Fruit fly (Drosophila melanogaster) whole organism, pupa: ENCODE data around the gene CG5854.

ENCODE experiments used
- CG10348 ChIP-seq: fragments of 200-800 bp; sonication (Bioruptor generic); IDR thresholded peaks from 2 replicates; pipeline ENCODE4 v1.3.6; 2022; ENCODE audit warnings: missing biosample characterization, missing genetic modification characterization
- CG12605 ChIP-seq: fragments of 200-800 bp; sonication (Bioruptor generic); IDR thresholded peaks from 2 replicates; pipeline ENCODE4 v1.3.6; 2022; ENCODE audit warnings: missing biosample characterization, missing genetic modification characterization
- CG13204 ChIP-seq: fragments of 200-800 bp; sonication (Bioruptor generic); optimal IDR thresholded peaks from 2 replicates; lab custom pipeline; 2018; ENCODE audit warnings: missing biosample characterization, mild to moderate bottlenecking, missing genetic modification characterization, moderate library complexity
- CG14655 ChIP-seq: fragments of 200-800 bp; sonication (Bioruptor generic); optimal IDR thresholded peaks from 3 replicates; lab custom pipeline; 2017; ENCODE audit warnings: mild to moderate bottlenecking, missing biosample characterization, missing genetic modification reagents, missing genetic modification characterization
- CG15710 ChIP-seq: fragments of 200-800 bp; sonication (Bioruptor generic); optimal IDR thresholded peaks from 2 replicates; lab custom pipeline; 2018; ENCODE audit warnings: missing biosample characterization, mild to moderate bottlenecking, missing genetic modification characterization, moderate library complexity
- CG17806 ChIP-seq: fragments of 200-800 bp; sonication (Bioruptor generic); optimal IDR thresholded peaks from 2 replicates; lab custom pipeline; 2018; ENCODE audit warnings: missing biosample characterization, mild to moderate bottlenecking, missing genetic modification characterization, moderate library complexity
- CG32121 ChIP-seq: fragments of 200-800 bp; sonication (Bioruptor generic); IDR thresholded peaks from 2 replicates; pipeline ENCODE4 v1.3.6; 2022; ENCODE audit warnings: missing biosample characterization, missing genetic modification characterization
- CG34367 ChIP-seq: fragments of 200-800 bp; sonication (Bioruptor generic); optimal IDR thresholded peaks from 2 replicates; lab custom pipeline; 2018; ENCODE audit warnings: missing biosample characterization, mild to moderate bottlenecking, missing genetic modification characterization
- CG4496 ChIP-seq: fragments of 200-800 bp; sonication (Bioruptor generic); IDR thresholded peaks from 3 replicates; pipeline ENCODE4 v1.3.6; 2022; ENCODE audit warnings: missing biosample characterization, missing genetic modification characterization
- CG8159 ChIP-seq: fragments of 200-800 bp; sonication (Bioruptor generic); optimal IDR thresholded peaks from 3 replicates; lab custom pipeline; 2018; ENCODE audit warnings: missing biosample characterization, mild to moderate bottlenecking, missing genetic modification characterization, moderate library complexity
- CG8301 ChIP-seq: fragments of 200-800 bp; sonication (Bioruptor generic); optimal IDR thresholded peaks from 2 replicates; lab custom pipeline; 2018; ENCODE audit warnings: missing biosample characterization, mild to moderate bottlenecking, missing genetic modification characterization
- CG9948 ChIP-seq: fragments of 200-800 bp; sonication (Bioruptor generic); optimal IDR thresholded peaks from 2 replicates; lab custom pipeline; 2018; ENCODE audit warnings: missing biosample characterization, mild to moderate bottlenecking, missing genetic modification characterization, moderate library complexity
- D1 ChIP-seq: fragments of 200-800 bp; sonication (Bioruptor generic); optimal IDR thresholded peaks from 2 replicates; lab custom pipeline; 2018; ENCODE audit warnings: missing biosample characterization, mild to moderate bottlenecking, missing genetic modification characterization, moderate library complexity
- EcR ChIP-seq: fragments of 200-800 bp; sonication (Bioruptor generic); optimal IDR thresholded peaks from 3 replicates; lab custom pipeline; 2019; ENCODE audit warnings: missing biosample characterization, missing genetic modification characterization, mild to moderate bottlenecking, moderate library complexity, missing genetic modification reagents
- Ets98B ChIP-seq: fragments of 200-800 bp; sonication (Bioruptor generic); IDR thresholded peaks from 2 replicates; pipeline ENCODE4 v1.3.6; 2022; ENCODE audit warnings: missing biosample characterization, missing genetic modification characterization
- Pif1A ChIP-seq: fragments of 200-800 bp; sonication (Bioruptor generic); optimal IDR thresholded peaks from 3 replicates; lab custom pipeline; 2016; ENCODE audit warnings: missing biosample characterization, missing genetic modification characterization
- Pif1B ChIP-seq: fragments of 200-800 bp; sonication (Bioruptor generic); optimal IDR thresholded peaks from 3 replicates; lab custom pipeline; 2016; ENCODE audit warnings: missing biosample characterization, missing genetic modification characterization
- Snoo ChIP-seq: fragments of 200-800 bp; sonication (Bioruptor generic); optimal IDR thresholded peaks from 3 replicates; lab custom pipeline; 2017; ENCODE audit warnings: missing biosample characterization, mild to moderate bottlenecking, missing genetic modification characterization, inconsistent platforms
- fd96Ca ChIP-seq: fragments of 200-800 bp; sonication (Bioruptor generic); IDR thresholded peaks from 3 replicates; pipeline ENCODE4 v1.3.6; 2022; ENCODE audit warnings: missing biosample characterization, missing genetic modification characterization
- gl ChIP-seq: fragments of 200-800 bp; sonication (Bioruptor generic); optimal IDR thresholded peaks from 2 replicates; lab custom pipeline; 2018; ENCODE audit warnings: missing biosample characterization, mild to moderate bottlenecking, missing genetic modification characterization
- rn ChIP-seq: fragments of 200-800 bp; sonication (Bioruptor generic); IDR thresholded peaks from 2 replicates; pipeline ENCODE4 v1.3.6; 2022; ENCODE audit warnings: missing biosample characterization, missing genetic modification characterization

CG5854 gene

dm6 chr3R:23919366-23919765 is 14.3 kb upstream of the CG5854 start:
- peak; percentile 5 for TF ChIP-seq gl (tag; lab: Kevin White, UChicago)
- TF ChIP-seq CG10348 (GFP tag; lab: Robert Waterston, UW): no peak
- TF ChIP-seq, all 21 proteins: peak for 1

- TF ChIP-seq CG12605 (GFP tag; lab: Robert Waterston, UW) (no peak), Pif1B (no peak), Pif1A (GFP tag; lab: Kevin White, UChicago) (no peak), CG17806 (tag; lab: Kevin White, UChicago) (no peak), Snoo (tag; lab: Kevin White, UChicago) (no peak), CG13204 (GFP tag; lab: Kevin White, UChicago) (no peak), CG9948 (tag; lab: Kevin White, UChicago) (no peak), D1 (tag; lab: Kevin White, UChicago) (no peak), CG10348 (GFP tag; lab: Robert Waterston, UW) (no peak), gl (tag; lab: Kevin White, UChicago) (no peak), EcR (GFP tag; lab: Kevin White, UChicago) (no peak), fd96Ca (GFP tag; lab: Robert Waterston, UW) (no peak), CG8159 (no peak), rn (GFP tag; lab: Robert Waterston, UW) (no peak)
These were observed 13.3 kb upstream of the CG5854 start for dm6 chr3R:23920387-23920786.

DNA sequence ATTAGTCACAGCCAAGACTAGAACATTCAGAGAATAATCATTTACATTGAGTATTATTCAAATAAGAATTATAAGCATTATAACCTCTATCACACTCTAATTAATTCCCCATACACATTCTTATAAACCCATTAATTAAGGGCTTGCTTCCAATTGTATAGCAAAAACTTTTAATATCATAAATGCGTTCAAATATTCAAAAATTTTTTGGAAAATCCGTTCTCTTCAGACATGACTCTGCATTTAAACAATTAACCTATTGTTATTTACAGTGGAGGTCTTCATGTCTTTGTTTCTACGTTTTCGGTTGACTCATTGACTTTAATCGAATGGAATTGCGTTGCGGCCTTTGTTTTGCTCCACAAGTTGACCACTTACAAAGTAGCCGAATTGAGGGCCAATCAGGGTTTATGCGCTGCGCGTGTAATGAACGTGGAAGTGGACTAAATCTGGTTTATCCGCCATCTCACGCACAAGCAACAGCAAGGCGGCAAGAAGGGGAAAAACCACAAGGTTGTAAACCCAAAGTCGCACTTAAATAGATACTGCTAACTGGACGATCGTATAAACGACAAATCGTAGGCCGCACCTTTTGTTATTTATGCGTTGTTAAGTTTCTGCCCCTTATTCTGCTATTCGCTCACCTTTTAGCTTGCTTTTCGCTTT is 12.7 kb upstream of the CG5854 start:
- peak; percentile 62 for TF ChIP-seq EcR (GFP tag; lab: Kevin White, UChicago)
- TF ChIP-seq CG34367 (tag; lab: Kevin White, UChicago): peak; percentile 37
- TF ChIP-seq CG14655: no peak
- no peak for TF ChIP-seq CG13204 (GFP tag; lab: Kevin White, UChicago)
- TF ChIP-seq CG17806 (tag; lab: Kevin White, UChicago): peak; percentile 36
- peak; percentile 62; the same call in 2 of the 3 replicates for TF ChIP-seq fd96Ca (GFP tag; lab: Robert Waterston, UW)
- no peak for TF ChIP-seq Pif1B
- TF ChIP-seq gl (tag; lab: Kevin White, UChicago): peak; percentile 44
- no peak for TF ChIP-seq CG12605 (GFP tag; lab: Robert Waterston, UW)
- TF ChIP-seq CG8301 (tag; lab: Kevin White, UChicago): no peak
- peak; percentile 52 for TF ChIP-seq Snoo (tag; lab: Kevin White, UChicago)
- peak; percentile 24; the same call in 1 of the 2 replicates for TF ChIP-seq CG32121 (GFP tag; lab: Robert Waterston, UW)
- peak; percentile 74 for TF ChIP-seq CG4496 (GFP tag; lab: Robert Waterston, UW)
- TF ChIP-seq Pif1A (GFP tag; lab: Kevin White, UChicago): peak; percentile 6
- TF ChIP-seq rn (GFP tag; lab: Robert Waterston, UW): no peak
- peak; percentile 33 for TF ChIP-seq CG9948 (tag; lab: Kevin White, UChicago)
- no peak for TF ChIP-seq D1 (tag; lab: Kevin White, UChicago)
- TF ChIP-seq CG15710 (tag; lab: Kevin White, UChicago): peak; percentile 58
- TF ChIP-seq CG10348 (GFP tag; lab: Robert Waterston, UW): no peak
- TF ChIP-seq Ets98B (GFP tag; lab: Robert Waterston, UW): peak; percentile 52
- peak; percentile 51 for TF ChIP-seq CG8159

DNA sequence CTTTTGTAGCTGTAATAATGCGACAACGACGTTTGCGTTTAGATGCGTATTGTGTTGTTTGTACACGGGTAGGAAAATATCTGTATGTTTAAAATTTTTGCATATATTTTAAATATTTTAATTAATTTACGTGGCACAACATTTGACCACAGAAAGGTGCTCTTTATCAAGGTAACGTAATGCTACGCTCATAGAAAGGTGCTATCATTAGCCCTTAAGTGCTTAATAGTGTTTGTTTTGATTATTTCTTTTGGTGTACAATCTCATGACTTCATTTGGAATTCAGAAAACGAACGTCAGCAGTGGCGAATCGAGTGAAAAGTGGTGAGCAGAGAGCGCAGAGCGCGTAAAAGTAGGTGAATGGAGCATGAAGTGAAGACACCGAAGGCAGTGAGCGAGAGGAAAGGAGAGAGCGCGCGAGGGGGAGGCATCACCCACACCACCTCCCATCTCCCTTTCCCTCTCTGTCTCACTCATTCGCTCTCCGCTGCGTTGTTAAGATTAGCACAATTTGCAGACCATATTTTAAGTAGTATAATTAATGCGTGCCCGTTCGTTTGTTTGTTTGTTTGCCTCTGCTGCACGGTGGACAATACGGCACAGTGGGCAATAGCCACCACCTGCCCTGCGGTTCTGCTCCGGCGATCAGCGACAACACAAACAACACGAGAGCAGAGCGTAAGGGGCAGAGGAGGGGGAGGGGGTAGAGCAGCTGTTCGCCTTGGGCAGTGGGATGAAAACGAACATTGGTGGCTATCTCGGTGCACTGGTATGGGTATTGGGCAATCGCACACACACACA is 11.8 kb upstream of the CG5854 start:
- TF ChIP-seq EcR (GFP tag; lab: Kevin White, UChicago) (peak; percentile 38), CG32121 (GFP tag; lab: Robert Waterston, UW) (peak; percentile 70), D1 (tag; lab: Kevin White, UChicago) (no peak), Snoo (tag; lab: Kevin White, UChicago) (no peak), CG8301 (tag; lab: Kevin White, UChicago) (peak; percentile 60), gl (tag; lab: Kevin White, UChicago) (no peak), CG9948 (tag; lab: Kevin White, UChicago) (peak; percentile 57), Pif1A (GFP tag; lab: Kevin White, UChicago) (peak; percentile 62), CG13204 (GFP tag; lab: Kevin White, UChicago) (peak; percentile 31), CG10348 (GFP tag; lab: Robert Waterston, UW) (no peak), Ets98B (GFP tag; lab: Robert Waterston, UW) (peak; percentile 79), CG17806 (tag; lab: Kevin White, UChicago) (peak; percentile 70), rn (GFP tag; lab: Robert Waterston, UW) (0 out of 2 replicates have a peak, but pooled peaks have one; percentile 36), fd96Ca (GFP tag; lab: Robert Waterston, UW) (peak; percentile 63; the same call in 1 of the 3 replicates), CG8159 (peak; percentile 53), CG15710 (tag; lab: Kevin White, UChicago) (peak; percentile 44), Pif1B (peak; percentile 50), CG4496 (GFP tag; lab: Robert Waterston, UW) (peak; percentile 68; the same call in 2 of the 3 replicates)
